Worm (Caenorhabditis elegans) whole organism, L1 larva: ENCODE results near the gene F58B4.5.

Experiments used
- Y116A8C.19 ChIP-seq: sonication (generic microtip); optimal IDR thresholded peaks from 2 replicates; lab custom pipeline; 2016; ENCODE audit warnings: missing compliant biosample characterization, missing genetic modification characterization, borderline replicate concordance
- ama-1 ChIP-seq: fragments of 150-350 bp; optimal IDR thresholded peaks from 2 replicates; lab custom pipeline; 2014
- snpc-4 ChIP-seq: fragments of 150-350 bp; optimal IDR thresholded peaks from 2 replicates; lab custom pipeline; 2014; ENCODE audit warnings: missing biosample characterization, missing genetic modification characterization

DNA sequence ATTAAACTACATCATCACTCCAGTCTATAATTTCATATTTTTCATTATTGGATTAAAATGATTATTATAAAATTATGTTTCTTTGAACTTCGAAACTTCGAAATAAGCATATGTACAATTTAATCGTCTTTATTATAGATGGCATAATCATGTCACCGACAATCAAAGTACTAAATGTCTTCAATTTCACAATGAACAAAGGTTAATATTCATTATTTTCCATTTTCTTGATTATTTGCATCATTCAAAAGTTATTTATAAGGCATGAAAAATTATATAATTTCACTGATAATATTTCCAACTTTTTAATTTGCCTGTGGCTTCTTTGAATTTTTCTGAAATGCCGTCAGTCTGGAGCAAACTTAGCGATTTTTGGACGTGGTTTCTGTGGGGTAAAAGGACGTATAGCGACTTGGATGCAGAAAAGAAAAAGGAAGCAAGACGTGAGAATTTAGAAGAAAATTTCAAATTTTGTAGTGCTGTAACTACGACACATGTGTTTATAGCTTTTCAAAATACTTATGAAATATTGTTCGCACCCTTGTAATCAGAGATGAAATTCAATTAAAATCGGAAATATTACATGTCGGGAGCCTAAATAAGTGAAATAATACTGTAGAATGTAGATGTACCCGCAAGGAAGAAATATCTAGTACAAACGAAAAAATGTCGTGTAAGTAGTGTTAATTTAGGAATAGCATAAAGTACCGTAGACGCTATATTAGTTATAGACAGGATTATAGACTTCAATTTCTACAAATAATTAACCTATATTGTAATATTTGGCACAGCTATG, 23.4 kb downstream of the F58B4.5 start, which contains the start of gene F17C11.13:
- TF ChIP-seq ama-1 (no peak), Y116A8C.19 (no peak), snpc-4 (tag; lab: Kevin White, UChicago) (no peak)
